Fruit fly (Drosophila melanogaster): ENCODE data around the gene Osi5.

Gene Osi5

DNA sequence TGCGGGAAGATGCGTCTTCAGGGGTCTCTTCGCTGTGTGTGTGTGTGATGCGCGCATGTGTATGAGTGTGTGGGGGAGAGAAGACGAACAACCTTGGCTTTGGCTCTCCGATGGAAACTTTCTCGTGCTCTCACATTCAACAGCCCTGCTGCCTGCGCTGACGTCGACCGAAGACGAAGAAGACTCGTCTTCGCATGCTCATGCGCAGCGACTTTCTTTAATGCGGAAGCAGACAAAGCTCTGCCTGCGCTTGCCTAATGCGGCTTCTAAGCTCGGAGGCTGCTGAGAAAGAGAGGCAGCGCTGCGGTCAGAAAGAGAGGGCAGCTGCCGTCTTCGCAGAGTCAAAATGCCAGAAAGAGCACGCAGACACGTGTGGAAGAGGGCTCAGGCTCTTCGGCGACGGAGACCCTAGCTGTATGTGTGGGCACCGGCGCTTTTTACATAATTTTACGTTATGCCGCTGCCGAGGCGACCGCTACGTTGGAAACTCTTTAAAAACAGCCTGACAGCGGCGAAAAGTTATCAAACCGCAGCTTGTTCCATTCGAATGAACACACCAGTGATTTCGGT lies 7.0 kb downstream of the Osi5 start, which contains the start of gene Osi6 (continued):
- TF ChIP-seq sr (GFP tag; IDR thresholded peaks at IDR 0.05) (0 out of 3 replicates have a peak, but pooled peaks have one; percentile 20), pros (GFP tag; optimal IDR thresholded peaks at IDR 0.05) (peak; percentile 90), Eip74EF (GFP tag; optimal IDR thresholded peaks at IDR 0.05) (peak in 1 of 2 experiments; percentile 85), psq (GFP tag; optimal IDR thresholded peaks at IDR 0.05) (no peak), CG6813 (GFP tag; optimal IDR thresholded peaks at IDR 0.05) (no peak), CG7928 (GFP tag; optimal IDR thresholded peaks at IDR 0.05) (no peak), CG17361 (GFP tag; IDR thresholded peaks at IDR 0.05) (no peak), odd (GFP tag; optimal IDR thresholded peaks at IDR 0.05) (no peak), Dp (GFP tag; optimal IDR thresholded peaks at IDR 0.05) (no peak), CG5953 (GFP tag; IDR thresholded peaks at IDR 0.05) (0 out of 2 replicates have a peak, but pooled peaks have one; percentile 12), HLH54F (GFP tag; optimal IDR thresholded peaks at IDR 0.05) (no peak), CG5245 (GFP tag; optimal IDR thresholded peaks at IDR 0.05) (no peak), CG32772 (GFP tag; IDR thresholded peaks at IDR 0.05) (no peak), Dref (GFP tag; IDR thresholded peaks at IDR 0.05) (no peak), CG8944 (GFP tag; optimal IDR thresholded peaks at IDR 0.05) (no peak), CG10274 (GFP tag; optimal IDR thresholded peaks at IDR 0.05) (no peak), CG8478 (optimal IDR thresholded peaks at IDR 0.05) (no peak), zen (tag; optimal IDR thresholded peaks at IDR 0.05) (no peak), E2f1 (GFP tag; IDR thresholded peaks at IDR 0.05) (no peak), CG8359 (GFP tag; optimal IDR thresholded peaks at IDR 0.05; ENCODE audit: borderline replicate concordance) (no peak), dati (GFP tag; IDR thresholded peaks at IDR 0.05) (no peak), CG12071 (GFP tag; optimal IDR thresholded peaks at IDR 0.05) (no peak), CG10565 (GFP tag; optimal IDR thresholded peaks at IDR 0.05) (no peak), sisA (GFP tag; IDR thresholded peaks at IDR 0.05) (no peak), CG3281 (GFP tag; optimal IDR thresholded peaks at IDR 0.05) (no peak), CG4404 (GFP tag; IDR thresholded peaks at IDR 0.05) (no peak), seq (GFP tag; IDR thresholded peaks at IDR 0.05) (no peak), CG2889 (GFP tag; IDR thresholded peaks at IDR 0.05) (no peak)

DNA sequence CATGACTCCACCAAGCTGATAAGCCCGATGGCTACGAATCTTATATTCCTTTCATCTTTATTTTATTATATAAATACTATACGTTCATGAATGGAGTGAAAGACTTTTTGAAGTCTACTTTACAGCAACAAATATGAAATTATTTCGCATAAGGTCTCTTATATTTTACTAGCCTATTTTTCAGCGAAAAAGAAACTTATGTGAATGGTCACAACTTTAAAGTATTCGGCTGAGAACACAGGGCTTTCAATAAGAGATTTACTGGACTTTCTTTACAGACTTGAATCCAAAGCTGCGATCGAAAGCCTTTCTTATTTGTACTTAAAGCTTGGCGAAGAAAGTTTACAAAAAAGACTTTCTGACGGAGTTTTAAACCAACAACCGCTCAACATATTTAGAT lies 11.7 kb downstream of the Osi5 start:
- TF ChIP-seq Fer3 (tag; optimal IDR thresholded peaks at IDR 0.05): no peak
- no peak for TF ChIP-seq CG12769 (tag; optimal IDR thresholded peaks at IDR 0.05)
- peak in 1 of 2 experiments; percentile 58 for TF ChIP-seq Pdp1 (GFP tag; optimal IDR thresholded peaks at IDR 0.05)
- TF ChIP-seq CTCF (GFP tag; optimal IDR thresholded peaks at IDR 0.05): peak; percentile 46
- no peak for TF ChIP-seq disco-r (GFP tag; optimal IDR thresholded peaks at IDR 0.05)
- no peak for TF ChIP-seq CG4328 (GFP tag; optimal IDR thresholded peaks at IDR 0.05)
- TF ChIP-seq CG3995 (GFP tag; optimal IDR thresholded peaks at IDR 0.05): peak; percentile 82

- no peak for TF ChIP-seq CG14860 (GFP tag; IDR thresholded peaks at IDR 0.05; ENCODE audit: partially characterized antibody)
- TF ChIP-seq B-H2 (GFP tag; optimal IDR thresholded peaks at IDR 0.05): no peak
- no peak for TF ChIP-seq crp (GFP tag; optimal IDR thresholded peaks at IDR 0.05)
- no peak for TF ChIP-seq CG1603 (tag; optimal IDR thresholded peaks at IDR 0.05)
- peak; percentile 93 for TF ChIP-seq Blimp-1 (GFP tag; optimal IDR thresholded peaks at IDR 0.05)
- TF ChIP-seq Atf3 (GFP tag; optimal IDR thresholded peaks at IDR 0.05): no peak
These were observed 13.0 kb downstream of the Osi5 start for dm6 chr3R:6240263-6240662.

All from whole organism, embryonic.